Fruit fly (Drosophila melanogaster) whole organism, embryonic: Measurements from ENCODE around the gene unc-119.
A peak's percentile ranks its signal among the peaks of the same experiment; 100 is the strongest.

Experiments
- Bdp1 ChIP-seq: fragments of 200-800 bp; sonication (Bioruptor generic); optimal IDR thresholded peaks from 3 replicates; lab custom pipeline; 2016; ENCODE audit warnings: missing biosample characterization, missing genetic modification characterization
- CG10654 ChIP-seq: fragments of 200-800 bp; sonication (Bioruptor generic); optimal IDR thresholded peaks from 2 replicates; lab custom pipeline; 2016; ENCODE audit warnings: missing biosample characterization, missing genetic modification characterization
- CG11093 ChIP-seq: fragments of 200-800 bp; sonication (Bioruptor generic); IDR thresholded peaks from 3 replicates; pipeline ENCODE4 v1.3.6; 2022; ENCODE audit warnings: missing biosample characterization, missing genetic modification characterization
- CG12071 ChIP-seq: fragments of 200-800 bp; sonication (Bioruptor generic); optimal IDR thresholded peaks from 3 replicates; lab custom pipeline; 2018; ENCODE audit warnings: missing biosample characterization, mild to moderate bottlenecking, missing genetic modification characterization
- CG12236 ChIP-seq: fragments of 200-800 bp; sonication (Bioruptor generic); optimal IDR thresholded peaks from 2 replicates; lab custom pipeline; 2016; ENCODE audit warnings: missing biosample characterization, missing genetic modification characterization
- CG16863 ChIP-seq: fragments of 200-800 bp; sonication (Bioruptor generic); optimal IDR thresholded peaks from 3 replicates; lab custom pipeline; 2016; ENCODE audit warnings: missing biosample characterization, missing genetic modification characterization
- CG17186 ChIP-seq: fragments of 200-800 bp; sonication (Bioruptor generic); optimal IDR thresholded peaks from 3 replicates; lab custom pipeline; 2017; ENCODE audit warnings: missing biosample characterization, missing genetic modification reagents, missing genetic modification characterization
- CG17361 ChIP-seq: fragments of 200-800 bp; sonication (Bioruptor generic); IDR thresholded peaks from 3 replicates; pipeline ENCODE4 v1.3.6; 2022; ENCODE audit warnings: missing biosample characterization, missing genetic modification characterization
- CG1792 ChIP-seq: fragments of 200-800 bp; sonication (Bioruptor generic); optimal IDR thresholded peaks from 2 replicates; lab custom pipeline; 2016; ENCODE audit warnings: missing biosample characterization, missing genetic modification characterization
- CG3065 ChIP-seq: fragments of 200-800 bp; sonication (Bioruptor generic); optimal IDR thresholded peaks from 2 replicates; lab custom pipeline; 2016; ENCODE audit warnings: missing biosample characterization, missing genetic modification characterization
- CG33213 ChIP-seq: fragments of 200-800 bp; sonication (Bioruptor generic); optimal IDR thresholded peaks from 3 replicates; lab custom pipeline; 2016; ENCODE audit warnings: missing biosample characterization, missing genetic modification characterization
- CG4328 ChIP-seq: fragments of 200-800 bp; sonication (Bioruptor generic); optimal IDR thresholded peaks from 3 replicates; lab custom pipeline; 2017; ENCODE audit warnings: missing biosample characterization, missing genetic modification reagents, missing genetic modification characterization
- CG4404 ChIP-seq: fragments of 200-800 bp; sonication (Bioruptor generic); IDR thresholded peaks from 2 replicates; pipeline ENCODE4 v1.3.6; 2022; ENCODE audit warnings: missing biosample characterization, missing genetic modification characterization
- CG4617 ChIP-seq: fragments of 200-800 bp; sonication (Bioruptor generic); optimal IDR thresholded peaks from 3 replicates; lab custom pipeline; 2016; ENCODE audit warnings: missing biosample characterization, missing genetic modification characterization, borderline replicate concordance
- CG8359 ChIP-seq: fragments of 200-800 bp; sonication (Bioruptor generic); optimal IDR thresholded peaks from 2 replicates; lab custom pipeline; 2017; ENCODE audit warnings: missing biosample characterization, mild to moderate bottlenecking, missing genetic modification characterization, borderline replicate concordance
- CG8478 ChIP-seq: fragments of >200 bp; optimal IDR thresholded peaks from 2 replicates; lab custom pipeline; 2018
- CTCF ChIP-seq: fragments of 200-800 bp; sonication (Bioruptor generic); optimal IDR thresholded peaks from 2 replicates; lab custom pipeline; 2017; ENCODE audit warnings: missing biosample characterization, mild to moderate bottlenecking, missing genetic modification characterization, moderate library complexity
- Dbx ChIP-seq: fragments of 200-800 bp; sonication (Bioruptor generic); IDR thresholded peaks from 3 replicates; pipeline ENCODE4 v1.3.6; 2022; ENCODE audit warnings: missing biosample characterization, missing genetic modification characterization
- Dek ChIP-seq: fragments of 200-800 bp; sonication (Bioruptor generic); optimal IDR thresholded peaks from 3 replicates; lab custom pipeline; 2019; ENCODE audit warnings: missing biosample characterization, mild to moderate bottlenecking, missing genetic modification characterization, moderate library complexity
- Dip2 ChIP-seq: fragments of 200-800 bp; sonication (Bioruptor generic); IDR thresholded peaks from 2 replicates; pipeline ENCODE4 v1.3.6; 2022; ENCODE audit warnings: missing biosample characterization, missing genetic modification characterization
- E2f2 ChIP-seq: fragments of 200-800 bp; sonication (Bioruptor generic); IDR thresholded peaks from 2 replicates; pipeline ENCODE4 v1.3.6; 2022; ENCODE audit warnings: missing biosample characterization, missing genetic modification characterization
- Fer1 ChIP-seq: fragments of 200-800 bp; sonication (Bioruptor generic); optimal IDR thresholded peaks from 2 replicates; lab custom pipeline; 2017; ENCODE audit warnings: missing biosample characterization, mild to moderate bottlenecking, missing genetic modification characterization
- HmgD ChIP-seq: fragments of 200-800 bp; sonication (Bioruptor generic); optimal IDR thresholded peaks from 3 replicates; lab custom pipeline; 2016; ENCODE audit warnings: missing biosample characterization, missing genetic modification characterization
- Opbp ChIP-seq: fragments of 200-800 bp; sonication (Bioruptor generic); IDR thresholded peaks from 3 replicates; pipeline ENCODE4 v1.3.6; 2022; ENCODE audit warnings: missing biosample characterization, missing genetic modification characterization; ENCODE audit not compliant: partially characterized antibody
- Ptx1 ChIP-seq: fragments of 200-800 bp; sonication (Bioruptor generic); IDR thresholded peaks from 2 replicates; pipeline ENCODE4 v1.3.6; 2022; ENCODE audit warnings: missing biosample characterization, missing genetic modification characterization
- Sry-β ChIP-seq: fragments of 200-800 bp; sonication (Bioruptor generic); optimal IDR thresholded peaks from 2 replicates; lab custom pipeline; 2018; ENCODE audit warnings: missing biosample characterization, mild to moderate bottlenecking, missing genetic modification characterization, moderate library complexity
- amos ChIP-seq: fragments of 200-800 bp; sonication (Bioruptor generic); IDR thresholded peaks from 2 replicates; pipeline ENCODE4 v1.3.6; 2022; ENCODE audit warnings: missing biosample characterization, missing genetic modification characterization; ENCODE audit not compliant: partially characterized antibody
- ato ChIP-seq: fragments of 200-800 bp; sonication (Bioruptor generic); IDR thresholded peaks from 2 replicates; pipeline ENCODE4 v1.3.6; 2022; ENCODE audit warnings: missing biosample characterization, missing genetic modification characterization; ENCODE audit not compliant: partially characterized antibody
- az2 ChIP-seq: fragments of 200-800 bp; sonication (Bioruptor generic); optimal IDR thresholded peaks from 3 replicates; lab custom pipeline; 2016; ENCODE audit warnings: missing biosample characterization, missing genetic modification characterization
- btn ChIP-seq: fragments of 200-800 bp; sonication (Bioruptor generic); optimal IDR thresholded peaks from 2 replicates; lab custom pipeline; 2016; ENCODE audit warnings: missing biosample characterization, missing genetic modification characterization
- chn ChIP-seq: fragments of 200-800 bp; sonication (Bioruptor generic); optimal IDR thresholded peaks from 2 replicates; lab custom pipeline; 2016; ENCODE audit warnings: missing biosample characterization, missing genetic modification characterization
- crp ChIP-seq, 2 experiments: fragments of 200-800 bp; sonication (Bioruptor generic); optimal IDR thresholded peaks; 2 replicates in 1 of 2; 3 replicates in 1 of 2; lab custom pipeline; 2017; ENCODE audit warnings: missing biosample characterization in 2 of 2, missing genetic modification characterization in 2 of 2, mild to moderate bottlenecking in 1 of 2, moderate library complexity in 1 of 2
- dimm ChIP-seq: fragments of 200-800 bp; sonication (Bioruptor generic); IDR thresholded peaks from 2 replicates; pipeline ENCODE4 v1.3.6; 2022; ENCODE audit warnings: missing biosample characterization, missing genetic modification characterization
- emc ChIP-seq: fragments of 200-800 bp; sonication (Bioruptor generic); optimal IDR thresholded peaks from 2 replicates; lab custom pipeline; 2016; ENCODE audit warnings: missing biosample characterization, missing genetic modification characterization
- fd64A ChIP-seq: fragments of 200-800 bp; sonication (Bioruptor generic); optimal IDR thresholded peaks from 3 replicates; lab custom pipeline; 2018; ENCODE audit warnings: missing biosample characterization, mild to moderate bottlenecking, missing genetic modification characterization
- gcm ChIP-seq: fragments of 200-800 bp; sonication (Bioruptor generic); optimal IDR thresholded peaks from 2 replicates; lab custom pipeline; 2019; ENCODE audit warnings: missing biosample characterization, mild to moderate bottlenecking, missing genetic modification characterization, moderate library complexity
- ham ChIP-seq: fragments of 200-800 bp; sonication (Bioruptor generic); IDR thresholded peaks from 2 replicates; pipeline ENCODE4 v1.3.6; 2022; ENCODE audit warnings: missing biosample characterization, missing genetic modification characterization
- hkb ChIP-seq, 2 experiments: fragments of 200-800 bp in 1 of 2; fragments of >200 bp in 1 of 2; sonication (Bioruptor generic) in 1 of 2; IDR thresholded peaks in 1 of 2; optimal IDR thresholded peaks in 1 of 2; 2 replicates each; pipeline versions ENCODE4 v1.3.6 to Lab custom; 2017 to 2022; ENCODE audit warnings: missing biosample characterization in 1 of 2, missing genetic modification characterization in 1 of 2
- jigr1 ChIP-seq: fragments of 200-800 bp; sonication (Bioruptor generic); IDR thresholded peaks from 3 replicates; pipeline ENCODE4 v1.3.6; 2022; ENCODE audit warnings: missing biosample characterization, missing genetic modification characterization
- jing ChIP-seq: fragments of 200-800 bp; sonication (Bioruptor generic); optimal IDR thresholded peaks from 2 replicates; lab custom pipeline; 2018; ENCODE audit warnings: missing biosample characterization, mild to moderate bottlenecking, missing genetic modification characterization
- jumu ChIP-seq: fragments of 200-800 bp; sonication (Bioruptor generic); optimal IDR thresholded peaks from 3 replicates; lab custom pipeline; 2016; ENCODE audit warnings: missing biosample characterization, missing genetic modification characterization
- nau ChIP-seq: fragments of 200-800 bp; sonication (Bioruptor generic); optimal IDR thresholded peaks from 3 replicates; lab custom pipeline; 2017; ENCODE audit warnings: missing biosample characterization, mild to moderate bottlenecking, missing genetic modification characterization, missing genetic modification reagents
- oc ChIP-seq: fragments of 200-800 bp; sonication (Bioruptor generic); optimal IDR thresholded peaks from 2 replicates; lab custom pipeline; 2018; ENCODE audit warnings: missing biosample characterization, mild to moderate bottlenecking, missing genetic modification characterization, moderate library complexity
- p53 ChIP-seq: fragments of 200-800 bp; sonication (Bioruptor generic); optimal IDR thresholded peaks from 2 replicates; lab custom pipeline; 2016; ENCODE audit warnings: missing biosample characterization, missing genetic modification characterization
- pita ChIP-seq: fragments of 200-800 bp; sonication (Bioruptor generic); optimal IDR thresholded peaks from 2 replicates; lab custom pipeline; 2017; ENCODE audit warnings: missing biosample characterization, mild to moderate bottlenecking, missing genetic modification characterization
- prd ChIP-seq, 3 experiments: fragments of >200 bp in 2 of 3; fragments of 200-800 bp in 1 of 3; sonication (Bioruptor generic) in 1 of 3; optimal IDR thresholded peaks in 2 of 3; IDR thresholded peaks in 1 of 3; 2 replicates in 2 of 3; 3 replicates in 1 of 3; pipeline versions ENCODE4 v1.3.6 to Lab custom; 2017 to 2022; ENCODE audit warnings: missing biosample characterization in 1 of 3, missing genetic modification characterization in 1 of 3
- twi ChIP-seq: fragments of 200-800 bp; optimal IDR thresholded peaks from 2 replicates; lab custom pipeline; 2019; ENCODE audit warnings: missing biosample characterization, mild to moderate bottlenecking, missing genetic modification characterization, moderate library complexity
- unc-4 ChIP-seq: fragments of 200-800 bp; sonication (Bioruptor generic); IDR thresholded peaks from 2 replicates; pipeline ENCODE4 v1.3.6; 2022; ENCODE audit warnings: missing biosample characterization, missing genetic modification characterization; ENCODE audit not compliant: partially characterized antibody

The unc-119 gene

dm6 chrX:7336121-7336961 lies 45.2 kb upstream of the unc-119 start (continued):
- TF ChIP-seq jigr1 (peak; percentile 78; the same call in 2 of the 3 replicates), CG11093 (GFP tag; lab: Robert Waterston, UW) (peak; percentile 80), crp (GFP tag; optimal IDR thresholded peaks at IDR 0.05; lab: Kevin White, UChicago) (peak in 1 of 2 experiments; percentile 49), ato (GFP tag; lab: Robert Waterston, UW) (no peak), CG12236 (GFP tag; lab: Kevin White, UChicago) (peak; percentile 89), CG12071 (peak; percentile 92), CG17186 (peak; percentile 84), CG4617 (GFP tag; lab: Kevin White, UChicago) (peak; percentile 82), emc (GFP tag; lab: Kevin White, UChicago) (peak; percentile 42), unc-4 (GFP tag; lab: Robert Waterston, UW) (no peak), twi (tag; lab: Kevin White, UChicago) (peak; percentile 85), CG4328 (GFP tag; lab: Kevin White, UChicago) (peak; percentile 18), chn (GFP tag; lab: Kevin White, UChicago) (peak; percentile 89), ham (GFP tag; lab: Robert Waterston, UW) (no peak), CG16863 (GFP tag; lab: Kevin White, UChicago) (peak; percentile 93), p53 (GFP tag; lab: Kevin White, UChicago) (peak; percentile 54), CG10654 (GFP tag; lab: Kevin White, UChicago) (peak; percentile 89)
- TF ChIP-seq, all 482 proteins: peak for 409

- TF ChIP-seq dimm (GFP tag; lab: Robert Waterston, UW) (no peak), oc (tag; lab: Kevin White, UChicago) (peak; percentile 68), pita (GFP tag; lab: Kevin White, UChicago) (no peak), Bdp1 (GFP tag; lab: Kevin White, UChicago) (no peak), CG4404 (no peak), Ptx1 (peak; percentile 11; the same call in 1 of the 2 replicates), Opbp (GFP tag; lab: Robert Waterston, UW) (no peak), CG33213 (GFP tag; lab: Kevin White, UChicago) (no peak), HmgD (GFP tag; lab: Kevin White, UChicago) (no peak), Dip2 (GFP tag; lab: Robert Waterston, UW) (no peak), Dbx (GFP tag; lab: Robert Waterston, UW) (no peak), hkb (optimal IDR thresholded peaks at IDR 0.05; lab: Kevin White, UChicago) (no peak), hkb (GFP tag; IDR thresholded peaks at IDR 0.05; lab: Robert Waterston, UW) (no peak), CG3065 (no peak), CG8478 (lab: Kevin White, UChicago) (no peak), gcm (GFP tag; lab: Kevin White, UChicago) (peak; percentile 50), jumu (GFP tag; lab: Kevin White, UChicago) (no peak), prd (optimal IDR thresholded peaks at IDR 0.05; lab: Kevin White, UChicago) (no peak), prd (GFP tag; IDR thresholded peaks at IDR 0.05; lab: Robert Waterston, UW) (no peak), fd64A (GFP tag; lab: Kevin White, UChicago) (no peak), p53 (GFP tag; lab: Kevin White, UChicago) (no peak), Fer1 (GFP tag; lab: Kevin White, UChicago) (no peak), E2f2 (GFP tag; lab: Robert Waterston, UW) (no peak), Dek (no peak), CTCF (GFP tag; lab: Kevin White, UChicago) (no peak), btn (GFP tag; lab: Kevin White, UChicago) (no peak), nau (no peak), az2 (no peak), jing (GFP tag; lab: Kevin White, UChicago) (no peak), chn (GFP tag; lab: Kevin White, UChicago) (no peak), amos (GFP tag; lab: Robert Waterston, UW) (no peak), Sry-β (GFP tag; lab: Kevin White, UChicago) (no peak), CG8359 (peak; percentile 65), CG17361 (GFP tag; lab: Robert Waterston, UW) (no peak), CG1792 (GFP tag; lab: Kevin White, UChicago) (no peak)
These were observed 44.5 kb upstream of the unc-119 start for dm6 chrX:7335524-7335991.
